Worm (Caenorhabditis elegans): ENCODE data around the gene anmt-2.

DNA sequence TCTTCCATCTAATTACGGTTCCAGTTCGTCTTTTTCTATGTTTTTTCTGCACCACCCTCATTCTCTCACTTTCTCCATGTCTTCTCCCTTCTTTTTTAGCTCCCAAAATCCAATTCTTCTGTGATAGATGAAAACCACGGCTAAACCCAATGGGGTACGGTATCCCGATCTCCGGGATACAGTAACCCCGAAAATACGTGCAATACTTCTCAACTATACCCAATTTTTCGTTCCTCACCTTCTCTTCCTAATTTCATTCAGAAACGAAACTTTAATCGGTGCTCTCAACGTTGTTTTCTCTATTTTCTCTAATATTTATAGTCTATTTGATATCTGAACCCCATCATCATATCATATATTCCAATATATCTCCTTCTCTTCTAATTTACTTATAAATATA is 33.9 kb downstream of the anmt-2 start:
- TF ChIP-seq lsy-2 (tag; optimal IDR thresholded peaks at IDR 0.05) (no peak), ces-1 (GFP tag; optimal IDR thresholded peaks at IDR 0.05) (no peak), snpc-4 (tag; optimal IDR thresholded peaks at IDR 0.05) (no peak), drap-1 (GFP tag; optimal IDR thresholded peaks at IDR 0.05) (no peak), bed-3 (GFP tag; optimal IDR thresholded peaks at IDR 0.05) (no peak), ceh-43 (GFP tag; optimal IDR thresholded peaks at IDR 0.05) (no peak), elt-3 (tag; optimal IDR thresholded peaks at IDR 0.05) (no peak), nhr-237 (tag; optimal IDR thresholded peaks at IDR 0.05) (no peak), nhr-76 (tag; optimal IDR thresholded peaks at IDR 0.05) (no peak), ztf-11 (tag; optimal IDR thresholded peaks at IDR 0.05) (no peak), unc-62 (GFP tag; optimal IDR thresholded peaks at IDR 0.05) (no peak)
